Worm (Caenorhabditis elegans) whole organism, early embryonic: ENCODE data around the gene sdz-11.

Experiments
- B0310.2 ChIP-seq: sonication (generic microtip); optimal IDR thresholded peaks from 2 replicates; lab custom pipeline; 2016; ENCODE audit warnings: mild to moderate bottlenecking, missing genetic modification characterization, missing compliant biosample characterization
- aly-1 ChIP-seq: sonication (generic microtip); optimal IDR thresholded peaks from 2 replicates; lab custom pipeline; 2016; ENCODE audit warnings: missing genetic modification characterization, missing compliant biosample characterization
- ama-1 ChIP-seq: fragments of 150-350 bp; optimal IDR thresholded peaks from 2 replicates; lab custom pipeline; 2014
- ceh-36 ChIP-seq: sonication (generic microtip); optimal IDR thresholded peaks from 2 replicates; lab custom pipeline; 2016; ENCODE audit warnings: missing genetic modification characterization, inconsistent platforms, missing compliant biosample characterization
- hmbx-1 ChIP-seq: sonication (generic microtip); optimal IDR thresholded peaks from 2 replicates; lab custom pipeline; 2016; ENCODE audit warnings: mild to moderate bottlenecking, missing genetic modification characterization, missing compliant biosample characterization
- hmg-4 ChIP-seq: fragments of 200-800 bp; sonication (Bioruptor generic); optimal IDR thresholded peaks from 2 replicates; lab custom pipeline; 2018; ENCODE audit warnings: mild to moderate bottlenecking, missing genetic modification characterization, missing compliant biosample characterization
- pes-1 ChIP-seq: fragments of 200-800 bp; sonication (Bioruptor generic); IDR thresholded peaks from 2 replicates; pipeline ENCODE4 v1.3.6; 2022; ENCODE audit warnings: missing genetic modification reagents, missing genetic modification characterization, missing compliant biosample characterization
- tbx-11 ChIP-seq: fragments of 200-800 bp; sonication (Bioruptor generic); IDR thresholded peaks from 2 replicates; pipeline ENCODE4 v1.3.6; 2022; ENCODE audit warnings: missing genetic modification characterization, missing compliant biosample characterization
- tra-4 ChIP-seq: sonication (generic microtip); optimal IDR thresholded peaks from 2 replicates; lab custom pipeline; 2017; ENCODE audit warnings: missing genetic modification characterization, missing compliant biosample characterization

DNA sequence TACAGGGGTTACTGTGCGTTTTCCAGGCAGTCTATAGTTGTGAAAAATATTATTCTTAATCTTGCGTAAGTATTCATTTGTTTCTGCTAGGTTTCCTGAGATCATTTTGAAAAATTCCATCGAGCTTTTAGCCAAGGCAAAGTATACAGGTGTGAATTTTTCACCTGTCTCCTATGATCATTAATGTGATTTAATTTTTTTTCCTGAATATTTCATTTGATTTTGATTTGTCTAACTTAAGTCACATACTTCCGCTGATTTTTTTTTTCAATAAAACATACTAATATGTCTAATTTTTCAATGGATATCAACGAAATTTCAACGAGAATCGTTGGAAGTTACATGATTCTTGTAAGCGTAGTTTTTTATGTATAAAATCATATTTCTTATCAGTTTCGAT is 46.8 kb downstream of the sdz-11 start, which contains the start of gene srx-108:
- TF ChIP-seq hmg-4 (GFP tag; lab: Kevin White, UChicago) (no peak), hmbx-1 (tag; lab: Kevin White, UChicago) (no peak), tra-4 (no peak), ama-1 (lab: Kevin White, UChicago) (no peak), aly-1 (tag; lab: Kevin White, UChicago) (no peak), ceh-36 (tag; lab: Kevin White, UChicago) (no peak), tbx-11 (GFP tag; lab: Robert Waterston, UW) (no peak), B0310.2 (tag; lab: Kevin White, UChicago) (no peak), pes-1 (GFP tag; lab: Robert Waterston, UW) (no peak)
